Worm (Caenorhabditis elegans): ENCODE results near the gene str-63.
"Not testable (repeated sequence)": the region's sequence is repeated elsewhere in the genome, so short reads cannot be mapped to it uniquely, and the experiment has no call there.

Gene str-63

DNA sequence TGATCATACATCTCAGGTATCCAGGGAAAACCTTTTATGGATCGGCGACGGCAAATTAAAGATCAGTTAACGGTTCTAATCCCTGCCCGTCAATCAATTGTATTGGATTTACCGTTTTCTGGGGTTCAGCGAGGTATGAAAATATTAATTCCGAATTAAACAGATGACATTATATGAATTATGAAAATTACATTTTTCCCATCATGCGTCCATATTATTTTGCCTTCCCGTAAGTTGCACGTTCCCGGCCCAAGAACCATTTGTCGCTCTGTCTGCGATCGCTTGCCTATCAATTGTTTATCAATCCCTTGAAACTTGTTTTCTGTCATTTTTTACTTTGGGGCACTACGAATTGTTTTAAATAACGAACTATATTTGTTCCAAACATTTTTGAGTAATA is 10.3 kb downstream of the str-63 start:
- no peak for TF ChIP-seq dmd-4 (tag; optimal IDR thresholded peaks at IDR 0.05)
- TF ChIP-seq alr-1 (tag; optimal IDR thresholded peaks at IDR 0.05): no peak
- no peak for TF ChIP-seq elt-3 (tag; optimal IDR thresholded peaks at IDR 0.05)

DNA sequence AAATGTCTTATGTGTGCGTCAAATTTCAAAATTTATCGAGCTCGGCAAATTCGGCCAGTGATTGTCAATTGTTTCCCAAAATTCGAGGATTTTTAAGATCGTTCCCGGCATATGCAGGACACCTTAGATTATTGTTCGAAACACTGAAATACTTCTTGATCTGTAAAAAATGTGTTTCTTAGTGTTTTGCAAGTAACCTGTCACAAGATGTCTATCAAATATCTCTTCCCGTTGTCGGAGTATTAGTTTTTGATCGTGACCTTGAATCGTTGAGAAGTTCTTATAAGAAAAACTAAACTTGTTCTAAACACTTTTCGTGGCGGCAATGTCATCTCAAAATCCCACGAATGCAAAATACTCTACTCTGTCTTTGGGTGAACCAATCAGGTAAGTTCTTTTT is 11.1 kb downstream of the str-63 start, which contains the start of gene C04E12.4:
TSS of gene C04E12.4 (plus strand) at position 301 of the 400 bp plus-strand sequence.
- no peak for TF ChIP-seq elt-3 (tag; optimal IDR thresholded peaks at IDR 0.05)
- no peak for TF ChIP-seq nhr-23 (tag; optimal IDR thresholded peaks at IDR 0.05)
- no peak for TF ChIP-seq ztf-11 (tag; optimal IDR thresholded peaks at IDR 0.05)
- no peak for TF ChIP-seq nhr-11 (tag; optimal IDR thresholded peaks at IDR 0.05)
- no peak for TF ChIP-seq unc-62 (GFP tag; optimal IDR thresholded peaks at IDR 0.05)
- TF ChIP-seq elt-1 (tag; optimal IDR thresholded peaks at IDR 0.05): no peak
- TF ChIP-seq mdl-1 (tag; optimal IDR thresholded peaks at IDR 0.05): no peak
- TF ChIP-seq dmd-4 (tag; optimal IDR thresholded peaks at IDR 0.05): no peak
- no peak for TF ChIP-seq egl-27 (tag; optimal IDR thresholded peaks at IDR 0.05)
- no peak for TF ChIP-seq zag-1 (tag; optimal IDR thresholded peaks at IDR 0.05)
- no peak for TF ChIP-seq lin-13 (GFP tag; optimal IDR thresholded peaks at IDR 0.05)
- no peak for TF ChIP-seq aly-2 (tag; optimal IDR thresholded peaks at IDR 0.05)
- no peak for TF ChIP-seq nhr-21 (tag; optimal IDR thresholded peaks at IDR 0.05)
- TF ChIP-seq lsy-2 (tag; optimal IDR thresholded peaks at IDR 0.05): no peak
- no peak for TF ChIP-seq peb-1 (tag; optimal IDR thresholded peaks at IDR 0.05)
- TF ChIP-seq ZK546.5 (tag; optimal IDR thresholded peaks at IDR 0.05): no peak
- TF ChIP-seq ceh-82 (tag; optimal IDR thresholded peaks at IDR 0.05): no peak

ce11 chrV:3367773-3368172 is 16.4 kb downstream of the str-63 start, which contains the start of gene C04E12.2:
Gene C04E12.2 (plus strand): TSS chrV:3368073.
- TF ChIP-seq sma-9 (GFP tag; optimal IDR thresholded peaks at IDR 0.05); sma-9 (tag; optimal IDR thresholded peaks at IDR 0.05); nhr-237 (tag; optimal IDR thresholded peaks at IDR 0.05); unc-39 (tag; optimal IDR thresholded peaks at IDR 0.05): not testable (repeated sequence)

ce11 chrV:3372673-3373072 is 21.3 kb downstream of the str-63 start, which contains the start of gene srx-121:
Gene srx-121 (minus strand): TSS chrV:3372773.
- no peak for TF ChIP-seq R02D3.7 (tag; optimal IDR thresholded peaks at IDR 0.05)
- TF ChIP-seq zag-1 (tag; optimal IDR thresholded peaks at IDR 0.05): no peak
- no peak for TF ChIP-seq F13H6.1 (tag; optimal IDR thresholded peaks at IDR 0.05)
- no peak for TF ChIP-seq nhr-25 (tag; optimal IDR thresholded peaks at IDR 0.05)
- TF ChIP-seq mdl-1 (tag; optimal IDR thresholded peaks at IDR 0.05): no peak
- no peak for TF ChIP-seq nhr-237 (tag; optimal IDR thresholded peaks at IDR 0.05)
- no peak for TF ChIP-seq sem-4 (tag; optimal IDR thresholded peaks at IDR 0.05)
- no peak for TF ChIP-seq nhr-6 (tag; optimal IDR thresholded peaks at IDR 0.05)
- no peak for TF ChIP-seq egl-27 (tag; optimal IDR thresholded peaks at IDR 0.05)
- TF ChIP-seq ztf-11 (tag; optimal IDR thresholded peaks at IDR 0.05): no peak
- TF ChIP-seq blmp-1 (tag; optimal IDR thresholded peaks at IDR 0.05; ENCODE audit: insufficient read depth): no peak
- no peak for TF ChIP-seq ZK546.5 (tag; optimal IDR thresholded peaks at IDR 0.05)

DNA sequence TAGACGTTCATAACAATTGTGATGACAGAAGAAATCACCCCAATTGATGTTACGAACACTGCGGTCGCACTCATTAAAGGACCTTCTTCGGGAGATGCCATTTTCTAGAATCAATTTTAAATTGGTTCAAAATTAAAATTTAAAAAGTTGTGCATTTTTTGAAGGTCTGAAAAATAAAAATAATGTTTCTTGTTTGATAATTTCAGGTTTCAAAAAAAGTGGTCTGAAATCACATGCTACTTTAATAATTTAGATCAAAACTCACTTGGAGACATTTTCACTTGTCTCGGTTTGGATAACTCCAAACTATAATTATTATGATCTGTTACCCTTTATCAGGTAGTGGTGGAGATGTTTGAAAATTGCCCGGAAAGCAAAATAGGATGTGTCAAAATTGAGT is 25.6 kb downstream of the str-63 start, which contains the start of gene srbc-2:
TSS of gene srbc-2 (minus strand) at position 101 of the 400 bp plus-strand sequence.
- TF ChIP-seq nhr-129 (tag; optimal IDR thresholded peaks at IDR 0.05) (no peak), unc-62 (GFP tag; optimal IDR thresholded peaks at IDR 0.05) (no peak), nhr-10 (tag; optimal IDR thresholded peaks at IDR 0.05) (no peak), C34F6.9 (tag; optimal IDR thresholded peaks at IDR 0.05) (no peak), snpc-4 (tag; optimal IDR thresholded peaks at IDR 0.05) (no peak)

- TF ChIP-seq nhr-21 (tag; optimal IDR thresholded peaks at IDR 0.05) (no peak), sem-4 (tag; optimal IDR thresholded peaks at IDR 0.05) (no peak), C34F6.9 (tag; optimal IDR thresholded peaks at IDR 0.05) (peak; percentile 4), fos-1 (tag; optimal IDR thresholded peaks at IDR 0.05) (peak; percentile 29), sma-9 (GFP tag; optimal IDR thresholded peaks at IDR 0.05) (peak; percentile 91), sma-9 (tag; optimal IDR thresholded peaks at IDR 0.05) (no peak), F13H6.1 (tag; optimal IDR thresholded peaks at IDR 0.05) (peak; percentile 61), lsy-2 (tag; optimal IDR thresholded peaks at IDR 0.05) (peak in 1 of 2 experiments; percentile 27), mbf-1 (tag; optimal IDR thresholded peaks at IDR 0.05) (no peak), nhr-129 (tag; optimal IDR thresholded peaks at IDR 0.05) (peak; percentile 31), egl-27 (tag; optimal IDR thresholded peaks at IDR 0.05) (peak; percentile 17), Y55F3AM.14 (GFP tag; optimal IDR thresholded peaks at IDR 0.05) (no peak)
These were observed 36.9 kb downstream of the str-63 start for ce11 chrV:3388299-3388698.
